Fruit fly (Drosophila melanogaster): ENCODE data around the gene t-cup.

Gene t-cup

dm6 chr2L:12507338-12508053 is 10.4 kb upstream of the t-cup start, which contains the start of gene CG43051 (continued):
- no peak for TF ChIP-seq dati (GFP tag; IDR thresholded peaks at IDR 0.05)
- no peak for TF ChIP-seq repo (GFP tag; optimal IDR thresholded peaks at IDR 0.05)
- no peak for TF ChIP-seq jigr1 (GFP tag; IDR thresholded peaks at IDR 0.05)
- no peak for TF ChIP-seq CG11085 (GFP tag; IDR thresholded peaks at IDR 0.05)
- no peak for TF ChIP-seq CG32772 (GFP tag; IDR thresholded peaks at IDR 0.05)
- TF ChIP-seq chn (GFP tag; optimal IDR thresholded peaks at IDR 0.05): no peak
- no peak for TF ChIP-seq HmgZ (tag; optimal IDR thresholded peaks at IDR 0.05)
- TF ChIP-seq gt (GFP tag; IDR thresholded peaks at IDR 0.05): no peak
- peak; percentile 95 to 99 for TF ChIP-seq Trl (optimal IDR thresholded peaks at IDR 0.05)
- peak; percentile 62 for TF ChIP-seq Trl (GFP tag; optimal IDR thresholded peaks at IDR 0.05)
- TF ChIP-seq hkb (optimal IDR thresholded peaks at IDR 0.05): no peak
- TF ChIP-seq hkb (GFP tag; IDR thresholded peaks at IDR 0.05): 0 out of 2 replicates have a peak, but pooled peaks have one; percentile 9
- no peak for TF ChIP-seq Lpt (GFP tag; optimal IDR thresholded peaks at IDR 0.05)
- TF ChIP-seq ase (GFP tag; IDR thresholded peaks at IDR 0.05): no peak
- no peak for TF ChIP-seq ro (GFP tag; IDR thresholded peaks at IDR 0.05)
- no peak for TF ChIP-seq CG1792 (GFP tag; optimal IDR thresholded peaks at IDR 0.05)
- peak; percentile 67 for TF ChIP-seq Adf1 (GFP tag; IDR thresholded peaks at IDR 0.05)
- TF ChIP-seq phol (tag; optimal IDR thresholded peaks at IDR 0.05): no peak
- TF ChIP-seq tgo (GFP tag; IDR thresholded peaks at IDR 0.05): no peak
- TF ChIP-seq CG15601 (tag; optimal IDR thresholded peaks at IDR 0.05): peak; percentile 31
- no peak for TF ChIP-seq CG4707 (GFP tag; optimal IDR thresholded peaks at IDR 0.05)
- TF ChIP-seq unpg (GFP tag; optimal IDR thresholded peaks at IDR 0.05): no peak
- no peak for TF ChIP-seq gcm2 (GFP tag; optimal IDR thresholded peaks at IDR 0.05)
- no peak for TF ChIP-seq CG31441 (GFP tag; IDR thresholded peaks at IDR 0.05)
- TF ChIP-seq CG9215 (GFP tag; IDR thresholded peaks at IDR 0.05): no peak
- no peak for TF ChIP-seq Xbp1 (GFP tag; optimal IDR thresholded peaks at IDR 0.05)
- no peak for TF ChIP-seq H15 (GFP tag; IDR thresholded peaks at IDR 0.05)
- 0 out of 3 replicates have a peak, but pooled peaks have one; percentile 24 for TF ChIP-seq Aef1 (GFP tag; IDR thresholded peaks at IDR 0.05)
- TF ChIP-seq grau (tag; optimal IDR thresholded peaks at IDR 0.05): no peak
- no peak for TF ChIP-seq esg (GFP tag; conservative IDR thresholded peaks at IDR 0.05)
- no peak for TF ChIP-seq tup (GFP tag; optimal IDR thresholded peaks at IDR 0.05)
- TF ChIP-seq CG13123 (GFP tag; optimal IDR thresholded peaks at IDR 0.05): no peak
- no peak for TF ChIP-seq CG10462 (GFP tag; optimal IDR thresholded peaks at IDR 0.05)
- TF ChIP-seq Atf-2 (GFP tag; optimal IDR thresholded peaks at IDR 0.05): no peak
- no peak for TF ChIP-seq Sox100B (GFP tag; optimal IDR thresholded peaks at IDR 0.05)
- no peak for TF ChIP-seq da (GFP tag; optimal IDR thresholded peaks at IDR 0.05)
- no peak for TF ChIP-seq Poxn (GFP tag; IDR thresholded peaks at IDR 0.05)
- TF ChIP-seq br (optimal IDR thresholded peaks at IDR 0.05): no peak
- no peak for TF ChIP-seq toy (GFP tag; IDR thresholded peaks at IDR 0.05)
- TF ChIP-seq HLH4C (GFP tag; IDR thresholded peaks at IDR 0.05; ENCODE audit: partially characterized antibody): no peak
- TF ChIP-seq MTF-1 (GFP tag; optimal IDR thresholded peaks at IDR 0.05; ENCODE audit: borderline replicate concordance): peak; percentile 21
- TF ChIP-seq CG10209 (GFP tag; optimal IDR thresholded peaks at IDR 0.05): no peak
- no peak for TF ChIP-seq ATbp (GFP tag; optimal IDR thresholded peaks at IDR 0.05)
- TF ChIP-seq CG42726 (GFP tag; IDR thresholded peaks at IDR 0.05; ENCODE audit: partially characterized antibody): no peak
- no peak for TF ChIP-seq pita (GFP tag; optimal IDR thresholded peaks at IDR 0.05)
- peak; percentile 28; the same call in 1 of the 3 replicates for TF ChIP-seq Dbx (GFP tag; IDR thresholded peaks at IDR 0.05)
- no peak for TF ChIP-seq Bteb2 (GFP tag; optimal IDR thresholded peaks at IDR 0.05)
- TF ChIP-seq pfk (GFP tag; optimal IDR thresholded peaks at IDR 0.05): no peak
- TF ChIP-seq CG1647 (GFP tag; optimal IDR thresholded peaks at IDR 0.05): no peak
- no peak for TF ChIP-seq jing (GFP tag; optimal IDR thresholded peaks at IDR 0.05)
- no peak for TF ChIP-seq schlank (tag; optimal IDR thresholded peaks at IDR 0.05)
- no peak for TF ChIP-seq CG30020 (tag; optimal IDR thresholded peaks at IDR 0.05)
